Worm (Caenorhabditis elegans): Measurements from ENCODE around the gene jtr-1.

The jtr-1 gene

ce11 chrIV:1420603-1421002 is at the start of gene jtr-1:
TSS of gene jtr-1 (plus strand) at chrIV:1420929.
- no peak for TF ChIP-seq unc-62 (GFP tag; optimal IDR thresholded peaks at IDR 0.05)

ce11 chrIV:1371300-1371699 is 49.4 kb upstream of the jtr-1 start:
- TF ChIP-seq unc-62 (GFP tag; optimal IDR thresholded peaks at IDR 0.05), result no peak

DNA sequence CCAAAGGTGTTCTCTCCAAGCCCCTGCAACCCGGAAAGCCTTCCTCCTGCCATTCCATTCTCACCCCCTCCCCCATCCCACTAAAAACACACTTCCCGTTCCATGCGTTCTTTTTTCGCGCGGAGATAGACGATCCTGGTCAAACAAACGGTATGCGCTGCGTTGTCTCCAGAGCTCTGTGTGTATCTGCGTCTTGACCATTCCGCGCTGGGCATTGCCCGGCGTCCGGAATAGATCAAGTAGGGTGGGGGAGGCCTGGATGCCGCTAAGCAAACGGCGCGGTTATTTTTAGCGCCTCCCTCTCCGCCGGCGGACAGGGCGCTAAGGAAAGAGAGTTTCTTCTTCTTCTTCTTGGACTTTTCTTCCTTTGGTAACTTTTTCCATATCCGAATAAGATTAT is 45.4 kb upstream of the jtr-1 start:
- TF ChIP-seq unc-62 (GFP tag; optimal IDR thresholded peaks at IDR 0.05), result no peak

ce11 chrIV:1377699-1378098 is 43.0 kb upstream of the jtr-1 start:
- TF ChIP-seq unc-62 (GFP tag; optimal IDR thresholded peaks at IDR 0.05), result no peak

DNA sequence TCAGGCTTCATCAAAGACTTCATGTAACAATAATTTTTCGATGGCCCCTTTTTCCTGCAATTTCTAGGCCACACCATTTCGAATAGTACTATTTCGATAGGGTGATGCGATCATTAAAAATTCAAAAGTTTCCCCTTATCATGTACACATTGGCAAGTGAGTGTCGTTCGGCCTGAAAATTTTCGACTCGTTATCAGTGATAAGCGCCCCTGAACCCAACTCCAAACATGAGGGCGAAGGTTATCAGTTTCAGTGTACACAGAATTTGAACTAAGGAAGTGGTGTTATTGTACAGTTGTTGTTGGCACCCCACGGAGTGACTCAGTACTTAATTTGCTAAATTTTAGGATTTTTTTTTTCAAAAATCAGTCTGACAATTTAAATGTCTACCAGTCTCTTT is 41.8 kb upstream of the jtr-1 start:
- no peak for TF ChIP-seq unc-62 (GFP tag; optimal IDR thresholded peaks at IDR 0.05)

DNA sequence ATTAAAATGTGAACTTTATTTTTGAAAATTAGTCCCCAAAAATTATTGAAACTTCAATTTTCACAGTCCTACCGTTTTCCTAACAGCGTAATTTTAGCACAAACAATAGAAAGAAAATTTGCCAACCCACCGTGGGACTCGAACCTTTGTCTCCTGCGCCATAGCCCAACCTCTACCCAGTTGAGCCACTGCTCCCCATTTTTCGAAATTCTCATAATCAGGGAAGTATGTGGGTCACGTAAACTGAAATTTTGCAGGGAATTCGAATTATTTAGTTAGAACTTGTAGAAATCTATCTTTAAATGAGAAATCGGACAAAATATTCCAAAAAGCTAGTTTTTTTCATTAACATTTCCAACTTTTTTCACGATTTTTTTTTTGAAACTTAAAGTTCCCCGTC is 40.4 kb upstream of the jtr-1 start:
- TF ChIP-seq unc-62 (GFP tag; optimal IDR thresholded peaks at IDR 0.05), result no peak

DNA sequence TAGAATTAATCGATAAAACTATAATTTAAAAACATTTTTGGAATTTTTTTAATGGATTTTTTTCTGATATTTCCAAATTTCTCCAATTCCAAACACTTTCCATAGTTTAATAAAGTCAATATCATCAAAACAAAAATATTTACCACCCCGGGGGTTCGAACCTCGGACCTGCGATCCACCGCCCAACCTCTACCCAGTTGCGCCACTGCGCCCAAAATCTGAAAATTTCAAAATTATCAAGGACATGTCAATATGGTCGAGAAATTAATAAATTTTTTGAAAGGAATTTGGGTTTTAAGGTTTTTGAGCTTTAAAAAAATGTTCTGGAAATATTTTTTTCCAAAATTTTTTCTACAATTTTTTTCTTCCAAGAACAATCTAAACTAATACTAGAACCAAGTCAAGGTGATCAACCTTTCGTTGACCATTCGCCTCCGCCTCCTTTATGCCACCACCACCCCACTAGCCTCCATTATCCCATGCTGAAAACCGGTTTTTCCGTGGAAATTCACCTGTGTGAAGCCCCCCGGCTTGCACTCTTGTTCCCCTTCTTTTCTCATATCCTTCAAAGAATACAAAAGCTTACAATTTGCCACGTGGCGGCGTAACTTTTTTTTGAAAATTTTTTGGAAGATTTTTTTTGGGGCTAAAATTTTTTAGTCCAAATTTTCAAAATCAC is 39.0 kb upstream of the jtr-1 start:
- no peak for TF ChIP-seq unc-62 (GFP tag; optimal IDR thresholded peaks at IDR 0.05)

DNA sequence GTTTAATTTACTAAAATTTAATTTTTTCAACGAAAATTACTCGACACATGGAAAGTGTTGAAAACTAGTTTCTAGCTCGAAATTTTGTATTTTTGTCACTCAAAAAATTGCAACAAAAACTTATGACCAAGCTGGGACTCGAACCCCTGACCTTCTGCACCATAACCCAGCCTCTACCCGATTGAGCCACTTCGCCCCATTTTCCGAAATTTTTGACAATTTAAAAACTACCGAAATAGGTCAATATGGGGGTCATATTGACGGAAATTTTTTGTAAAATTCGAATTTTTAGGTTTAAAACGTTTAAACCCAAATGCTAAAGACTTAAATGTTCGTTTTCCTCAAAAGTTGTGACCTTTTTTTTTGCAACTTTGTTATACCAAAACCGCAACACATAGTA is 35.2 kb upstream of the jtr-1 start:
- TF ChIP-seq unc-62 (GFP tag; optimal IDR thresholded peaks at IDR 0.05), result no peak

- no peak for TF ChIP-seq unc-62 (GFP tag; optimal IDR thresholded peaks at IDR 0.05)
Observed at ce11 chrIV:1385915-1386314, 34.8 kb upstream of the jtr-1 start, which contains the start of gene nhr-41. TSS of gene nhr-41 (plus strand) at chrIV:1386215.

ce11 chrIV:1388079-1388478 is 32.6 kb upstream of the jtr-1 start:
- no peak for TF ChIP-seq unc-62 (GFP tag; optimal IDR thresholded peaks at IDR 0.05)

DNA sequence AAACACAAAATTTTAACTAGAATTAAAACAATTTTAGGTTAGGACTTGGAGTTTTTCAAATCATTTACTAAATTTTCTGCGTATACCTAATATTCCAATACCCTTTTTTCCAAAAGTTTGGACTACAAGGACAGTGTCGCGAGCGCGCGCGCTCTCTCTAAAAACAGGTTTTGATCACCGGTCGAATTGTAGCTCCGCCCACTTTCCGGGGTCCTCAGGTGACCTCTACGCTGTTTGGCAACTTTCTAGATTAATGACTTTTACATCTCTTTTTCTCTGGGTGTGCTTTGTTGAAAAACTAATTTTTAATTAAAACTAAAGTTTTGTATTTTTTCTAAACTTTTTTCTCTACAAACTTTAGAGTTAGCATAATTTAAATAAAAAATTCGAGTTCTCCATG is 31.7 kb upstream of the jtr-1 start:
- TF ChIP-seq unc-62 (GFP tag; optimal IDR thresholded peaks at IDR 0.05), result no peak

DNA sequence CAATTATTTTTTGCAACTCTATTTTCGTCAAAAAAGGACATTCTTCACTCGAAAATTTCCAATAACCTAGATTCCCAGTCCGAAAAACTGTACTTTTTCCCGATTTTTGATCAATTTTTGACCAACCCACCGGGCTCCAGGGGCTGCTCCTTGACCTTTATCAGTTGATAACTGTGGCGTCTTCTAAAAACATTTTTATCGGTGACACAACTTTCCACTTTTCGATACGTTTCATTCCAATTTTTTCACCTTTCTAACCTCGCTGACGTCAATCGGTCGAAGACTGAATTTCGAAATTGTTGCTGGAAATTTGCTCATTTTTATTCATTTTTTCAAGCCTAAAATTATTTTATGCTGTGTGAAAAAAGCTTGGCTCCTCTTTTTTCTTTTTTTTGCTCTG is 31.1 kb upstream of the jtr-1 start:
- TF ChIP-seq unc-62 (GFP tag; optimal IDR thresholded peaks at IDR 0.05), result no peak

- no peak for TF ChIP-seq unc-62 (GFP tag; optimal IDR thresholded peaks at IDR 0.05)
Observed at ce11 chrIV:1390102-1390501, 30.6 kb upstream of the jtr-1 start.

- no peak for TF ChIP-seq unc-62 (GFP tag; optimal IDR thresholded peaks at IDR 0.05)
Observed at ce11 chrIV:1391446-1391845, 29.3 kb upstream of the jtr-1 start.

- TF ChIP-seq unc-62 (GFP tag; optimal IDR thresholded peaks at IDR 0.05), result no peak
Observed at ce11 chrIV:1394077-1394476, 26.7 kb upstream of the jtr-1 start.

ce11 chrIV:1397895-1398294 is 22.8 kb upstream of the jtr-1 start:
- TF ChIP-seq unc-62 (GFP tag; optimal IDR thresholded peaks at IDR 0.05), result no peak

- TF ChIP-seq unc-62 (GFP tag; optimal IDR thresholded peaks at IDR 0.05), result no peak
Observed at ce11 chrIV:1400016-1400415, 20.7 kb upstream of the jtr-1 start.

- no peak for TF ChIP-seq unc-62 (GFP tag; optimal IDR thresholded peaks at IDR 0.05)
Observed at ce11 chrIV:1403960-1404359, 16.8 kb upstream of the jtr-1 start.
